Worm (Caenorhabditis elegans) whole organism, young adult: ENCODE results near the gene tag-307.

Experiments used
- B0019.2 ChIP-seq: fragments of 200-800 bp; sonication (Bioruptor generic); conservative IDR thresholded peaks from 2 replicates; pipeline ENCODE4 v1.3.6; 2022; ENCODE audit warnings: missing genetic modification reagents, missing genetic modification characterization, missing compliant biosample characterization
- B0261.1 ChIP-seq: sonication (generic microtip); optimal IDR thresholded peaks from 2 replicates; lab custom pipeline; 2016; ENCODE audit warnings: mild to moderate bottlenecking, missing genetic modification characterization, moderate library complexity, missing compliant biosample characterization
- C17E4.6 ChIP-seq: fragments of 200-800 bp; sonication (Bioruptor generic); IDR thresholded peaks from 2 replicates; pipeline ENCODE4 v1.3.6; 2022; ENCODE audit warnings: missing genetic modification reagents, missing genetic modification characterization, missing compliant biosample characterization
- F33H1.4 ChIP-seq: fragments of 200-800 bp; sonication (Bioruptor generic); IDR thresholded peaks from 2 replicates; pipeline ENCODE4 v1.3.6; 2022; ENCODE audit warnings: missing genetic modification reagents, missing genetic modification characterization, missing compliant biosample characterization
- F37B4.10 ChIP-seq: fragments of 200-800 bp; sonication (Bioruptor generic); IDR thresholded peaks from 2 replicates; pipeline ENCODE4 v1.3.6; 2022; ENCODE audit warnings: missing genetic modification characterization, missing compliant biosample characterization
- F49E8.2 ChIP-seq: sonication (generic microtip); optimal IDR thresholded peaks from 3 replicates; lab custom pipeline; 2017; ENCODE audit warnings: missing genetic modification characterization, mild to moderate bottlenecking, missing compliant biosample characterization, antibody characterized with exemption, moderate library complexity; ENCODE audit not compliant: insufficient read depth
- F55B11.4 ChIP-seq: sonication (generic microtip); optimal IDR thresholded peaks from 2 replicates; lab custom pipeline; 2016; ENCODE audit warnings: missing compliant biosample characterization, missing genetic modification characterization, borderline replicate concordance; ENCODE audit not compliant: insufficient read depth
- F57C9.4 ChIP-seq: sonication (generic microtip); optimal IDR thresholded peaks from 2 replicates; lab custom pipeline; 2017; ENCODE audit warnings: mild to moderate bottlenecking, missing genetic modification characterization, missing compliant biosample characterization
- K11D2.4 ChIP-seq: fragments of 200-800 bp; sonication (Bioruptor generic); IDR thresholded peaks from 2 replicates; pipeline ENCODE4 v1.3.6; 2022; ENCODE audit warnings: missing genetic modification reagents, missing genetic modification characterization, missing compliant biosample characterization
- Y56A3A.18 ChIP-seq: fragments of 200-800 bp; sonication (Bioruptor generic); IDR thresholded peaks from 2 replicates; pipeline ENCODE4 v1.3.6; 2022; ENCODE audit warnings: missing genetic modification reagents, missing genetic modification characterization, missing compliant biosample characterization
- ama-1 ChIP-seq, 3 experiments: fragments of 150-350 bp in 1 of 3; sonication (generic microtip) in 2 of 3; optimal IDR thresholded peaks; 2 replicates each; lab custom pipeline; 2014 to 2018; ENCODE audit warnings: missing biosample characterization in 2 of 3, missing genetic modification characterization in 2 of 3, missing genetic modification reagents in 2 of 3
- cebp-1 ChIP-seq, 2 experiments: fragments of 200-800 bp in 1 of 2; sonication (Bioruptor generic) in 1 of 2; sonication (generic microtip) in 1 of 2; IDR thresholded peaks in 1 of 2; optimal IDR thresholded peaks in 1 of 2; 2 replicates each; pipeline versions ENCODE4 v1.3.6 to Lab custom; 2017 to 2022; ENCODE audit warnings: missing compliant biosample characterization in 2 of 2, missing genetic modification characterization in 2 of 2, mild to moderate bottlenecking in 1 of 2, missing genetic modification reagents in 1 of 2, moderate library complexity in 1 of 2
- cebp-2 ChIP-seq: fragments of 200-800 bp; sonication (Bioruptor generic); IDR thresholded peaks from 2 replicates; pipeline ENCODE4 v1.3.6; 2022; ENCODE audit warnings: missing genetic modification characterization, missing compliant biosample characterization
- ceh-58 ChIP-seq: fragments of 200-800 bp; sonication (Bioruptor generic); IDR thresholded peaks from 2 replicates; pipeline ENCODE4 v1.3.6; 2022; ENCODE audit warnings: missing genetic modification characterization, missing compliant biosample characterization
- ceh-91 ChIP-seq: fragments of 200-800 bp; sonication (Bioruptor generic); IDR thresholded peaks from 2 replicates; pipeline ENCODE4 v1.3.6; 2022; ENCODE audit warnings: missing genetic modification reagents, missing genetic modification characterization, missing compliant biosample characterization
- die-1 ChIP-seq: sonication (generic microtip); optimal IDR thresholded peaks from 2 replicates; lab custom pipeline; 2016; ENCODE audit warnings: missing genotype, mild to moderate bottlenecking, missing genetic modification characterization, missing compliant biosample characterization
- dpff-1 ChIP-seq: sonication (generic microtip); optimal IDR thresholded peaks from 2 replicates; lab custom pipeline; 2017; ENCODE audit warnings: mild to moderate bottlenecking, missing genetic modification characterization, missing compliant biosample characterization
- efl-1 ChIP-seq: fragments of 150-350 bp; optimal IDR thresholded peaks from 2 replicates; lab custom pipeline; 2014; ENCODE audit warnings: missing biosample characterization, missing genetic modification reagents, missing genetic modification characterization
- egl-44 ChIP-seq: fragments of 200-800 bp; sonication (Bioruptor generic); IDR thresholded peaks from 2 replicates; pipeline ENCODE4 v1.3.6; 2022; ENCODE audit warnings: missing genetic modification reagents, missing genetic modification characterization, missing compliant biosample characterization
- ekl-4 ChIP-seq: fragments of 200-800 bp; sonication (Bioruptor generic); IDR thresholded peaks from 2 replicates; pipeline ENCODE4 v1.3.6; 2022; ENCODE audit warnings: missing genetic modification reagents, missing genetic modification characterization, missing compliant biosample characterization
- lin-26 ChIP-seq: fragments of 200-800 bp; sonication (Bioruptor generic); IDR thresholded peaks from 2 replicates; pipeline ENCODE4 v1.3.6; 2022; ENCODE audit warnings: missing genetic modification reagents, missing genetic modification characterization, missing compliant biosample characterization
- lin-54 ChIP-seq: fragments of 200-800 bp; sonication (Bioruptor generic); optimal IDR thresholded peaks from 2 replicates; lab custom pipeline; 2018; ENCODE audit warnings: mild to moderate bottlenecking, missing genetic modification characterization, missing compliant biosample characterization
- lsl-1 ChIP-seq: fragments of 200-800 bp; sonication (Bioruptor generic); optimal IDR thresholded peaks from 2 replicates; lab custom pipeline; 2018; ENCODE audit warnings: mild to moderate bottlenecking, missing genetic modification characterization, moderate library complexity, missing compliant biosample characterization
- madf-8 ChIP-seq: fragments of 200-800 bp; sonication (Bioruptor generic); conservative IDR thresholded peaks from 2 replicates; pipeline ENCODE4 v1.3.6; 2022; ENCODE audit warnings: missing genetic modification reagents, missing genetic modification characterization, missing compliant biosample characterization
- mcd-1 ChIP-seq: fragments of 200-800 bp; sonication (Bioruptor generic); IDR thresholded peaks from 2 replicates; pipeline ENCODE4 v1.3.6; 2022; ENCODE audit warnings: missing genetic modification reagents, missing genetic modification characterization, missing compliant biosample characterization
- mel-28 ChIP-seq: sonication (generic microtip); optimal IDR thresholded peaks from 2 replicates; lab custom pipeline; 2016; ENCODE audit warnings: borderline replicate concordance, mild to moderate bottlenecking, missing genetic modification characterization, missing compliant biosample characterization
- mes-4 ChIP-seq: sonication (generic microtip); optimal IDR thresholded peaks from 2 replicates; lab custom pipeline; 2016; ENCODE audit warnings: missing genotype, missing genetic modification characterization, missing compliant biosample characterization
- nhr-120 ChIP-seq: fragments of 200-800 bp; sonication (Bioruptor generic); IDR thresholded peaks from 2 replicates; pipeline ENCODE4 v1.3.6; 2022; ENCODE audit warnings: missing genetic modification characterization, missing compliant biosample characterization
- nhr-90 ChIP-seq: sonication (generic microtip); optimal IDR thresholded peaks from 2 replicates; lab custom pipeline; 2016; ENCODE audit warnings: missing genotype, mild to moderate bottlenecking, missing genetic modification characterization, missing compliant biosample characterization
- pha-4 ChIP-seq: fragments of 150-350 bp; sonication (generic microtip); optimal IDR thresholded peaks from 2 replicates; lab custom pipeline; 2014; ENCODE audit warnings: missing biosample characterization, missing genetic modification reagents, missing genetic modification characterization
- rec-8 ChIP-seq, 2 experiments: sonication (generic microtip); optimal IDR thresholded peaks; 2 replicates each; lab custom pipeline; 2016; ENCODE audit warnings: mild to moderate bottlenecking in 2 of 2, missing genetic modification characterization in 2 of 2, missing genetic modification reagents in 2 of 2, missing genotype in 2 of 2, missing biosample characterization in 1 of 2, missing compliant biosample characterization in 1 of 2, moderate library complexity in 1 of 2
- rpc-1 ChIP-seq, 2 experiments: fragments of 150-350 bp in 1 of 2; sonication (generic microtip) in 1 of 2; optimal IDR thresholded peaks; 2 replicates each; lab custom pipeline; 2014 to 2018; ENCODE audit warnings: missing biosample characterization in 1 of 2, missing genetic modification characterization in 1 of 2, missing genetic modification reagents in 1 of 2, missing genotype in 1 of 2
- sea-2 ChIP-seq: fragments of 200-800 bp; sonication (Bioruptor generic); IDR thresholded peaks from 2 replicates; pipeline ENCODE4 v1.3.6; 2022; ENCODE audit warnings: missing genetic modification characterization, missing compliant biosample characterization
- snpc-1.1 ChIP-seq: sonication (generic microtip); optimal IDR thresholded peaks from 2 replicates; lab custom pipeline; 2017; ENCODE audit warnings: missing genetic modification characterization, mild to moderate bottlenecking, missing compliant biosample characterization, antibody characterized with exemption, moderate library complexity, missing genotype, missing genetic modification reagents; ENCODE audit not compliant: insufficient read depth
- snpc-1.3 ChIP-seq: sonication (generic microtip); optimal IDR thresholded peaks from 2 replicates; lab custom pipeline; 2017; ENCODE audit warnings: missing genetic modification characterization, mild to moderate bottlenecking, missing compliant biosample characterization, antibody characterized with exemption, moderate library complexity, missing genotype, missing genetic modification reagents; ENCODE audit not compliant: insufficient read depth
- zfh-2 ChIP-seq: fragments of 200-800 bp; sonication (Bioruptor generic); conservative IDR thresholded peaks from 2 replicates; pipeline ENCODE4 v1.3.6; 2022; ENCODE audit warnings: missing genetic modification reagents, missing genetic modification characterization, missing compliant biosample characterization

tag-307 gene

ce11 chrIII:7882900-7883299 lies 25.9 kb upstream of the tag-307 start, which contains the start of gene ZK688.9:
TSS of gene ZK688.9 (minus strand) at chrIII:7883000.
- TF ChIP-seq pha-4 (tag; lab: Kevin White, UChicago) (no peak), sea-2 (GFP tag; lab: Robert Waterston, UW) (no peak), mcd-1 (no peak), rpc-1 (optimal IDR thresholded peaks at IDR 0.05; lab: Kevin White, UChicago) (no peak), rpc-1 (tag; optimal IDR thresholded peaks at IDR 0.05; lab: Kevin White, UChicago) (no peak), madf-8 (GFP tag; lab: Robert Waterston, UW) (no peak), lsl-1 (no peak), F37B4.10 (GFP tag; lab: Robert Waterston, UW) (no peak), C17E4.6 (no peak), lin-26 (no peak), cebp-1 (GFP tag; IDR thresholded peaks at IDR 0.05; lab: Robert Waterston, UW) (no peak), cebp-1 (tag; optimal IDR thresholded peaks at IDR 0.05; lab: Kevin White, UChicago) (no peak), lin-54 (no peak), ceh-58 (GFP tag; lab: Robert Waterston, UW) (no peak), dpff-1 (tag; lab: Kevin White, UChicago) (no peak), K11D2.4 (no peak), ceh-91 (GFP tag; lab: Robert Waterston, UW) (no peak), nhr-90 (no peak), F33H1.4 (GFP tag; lab: Robert Waterston, UW) (no peak), efl-1 (no peak), Y56A3A.18 (GFP tag; lab: Robert Waterston, UW) (no peak), snpc-1.3 (tag; lab: Kevin White, UChicago) (no peak)
- TF ChIP-seq, all 124 proteins: peak for 0

- TF ChIP-seq cebp-1 (GFP tag; IDR thresholded peaks at IDR 0.05; lab: Robert Waterston, UW) (no peak), cebp-1 (tag; optimal IDR thresholded peaks at IDR 0.05; lab: Kevin White, UChicago) (peak; percentile 68), F49E8.2 (tag; lab: Kevin White, UChicago) (no peak)
These were observed 23.2 kb upstream of the tag-307 start for ce11 chrIII:7880132-7880715.

ce11 chrIII:7878852-7879329 lies 21.8 kb upstream of the tag-307 start, which contains the start of gene sup-18:
TSS of gene sup-18 (minus strand) at chrIII:7878902.
- TF ChIP-seq pha-4 (tag; lab: Kevin White, UChicago) (no peak), zfh-2 (GFP tag; lab: Robert Waterston, UW) (no peak), efl-1 (no peak), mes-4 (no peak), B0261.1 (tag; lab: Kevin White, UChicago) (no peak), nhr-120 (GFP tag; lab: Robert Waterston, UW) (no peak), ekl-4 (no peak), rec-8 (tag; optimal IDR thresholded peaks at IDR 0.05; lab: Kevin White, UChicago) (no peak), ama-1 (optimal IDR thresholded peaks at IDR 0.05; lab: Kevin White, UChicago) (no peak), ama-1 (GFP tag; optimal IDR thresholded peaks at IDR 0.05; lab: Kevin White, UChicago) (no peak), snpc-1.1 (tag; lab: Kevin White, UChicago) (no peak), madf-8 (GFP tag; lab: Robert Waterston, UW) (no peak), cebp-2 (GFP tag; lab: Robert Waterston, UW) (no peak), die-1 (no peak), dpff-1 (tag; lab: Kevin White, UChicago) (no peak), egl-44 (GFP tag; lab: Robert Waterston, UW) (no peak), nhr-90 (no peak), B0019.2 (no peak), F57C9.4 (tag; lab: Kevin White, UChicago) (no peak), F55B11.4 (tag; lab: Kevin White, UChicago) (no peak), mel-28 (tag; lab: Kevin White, UChicago) (no peak)
